Fruit fly (Drosophila melanogaster) whole organism, embryonic: ENCODE measurements around the gene Papss.

Source experiments
- Antp ChIP-seq: fragments of 200-800 bp; sonication (Bioruptor generic); optimal IDR thresholded peaks from 3 replicates; lab custom pipeline; 2016; ENCODE audit warnings: missing biosample characterization, missing genetic modification characterization
- B-H2 ChIP-seq: fragments of 200-800 bp; sonication (Bioruptor generic); optimal IDR thresholded peaks from 2 replicates; lab custom pipeline; 2018; ENCODE audit warnings: missing biosample characterization, mild to moderate bottlenecking, missing genetic modification characterization
- BEAF-32 ChIP-seq: fragments of 200-800 bp; sonication (Bioruptor generic); optimal IDR thresholded peaks from 3 replicates; lab custom pipeline; 2017; ENCODE audit warnings: missing biosample characterization, missing genetic modification characterization, mild to moderate bottlenecking, moderate library complexity, missing genetic modification reagents
- CG10654 ChIP-seq: fragments of 200-800 bp; sonication (Bioruptor generic); optimal IDR thresholded peaks from 2 replicates; lab custom pipeline; 2016; ENCODE audit warnings: missing biosample characterization, missing genetic modification characterization
- CG11504 ChIP-seq: fragments of 200-800 bp; sonication (Bioruptor generic); optimal IDR thresholded peaks from 3 replicates; lab custom pipeline; 2019; ENCODE audit warnings: missing biosample characterization, mild to moderate bottlenecking, missing genetic modification characterization, moderate library complexity
- CG11723 ChIP-seq: fragments of 200-800 bp; sonication (Bioruptor generic); optimal IDR thresholded peaks from 2 replicates; lab custom pipeline; 2017; ENCODE audit warnings: missing biosample characterization, mild to moderate bottlenecking, missing genetic modification characterization
- CG14965 ChIP-seq: fragments of 200-800 bp; sonication (Bioruptor generic); optimal IDR thresholded peaks from 2 replicates; lab custom pipeline; 2016; ENCODE audit warnings: missing biosample characterization, missing genetic modification characterization, borderline replicate concordance
- CG15479 ChIP-seq: fragments of 200-800 bp; sonication (Bioruptor generic); optimal IDR thresholded peaks from 3 replicates; lab custom pipeline; 2019; ENCODE audit warnings: missing biosample characterization, mild to moderate bottlenecking, missing genetic modification characterization, moderate library complexity
- CG2120 ChIP-seq: fragments of 200-800 bp; sonication (Bioruptor generic); optimal IDR thresholded peaks from 3 replicates; lab custom pipeline; 2016; ENCODE audit warnings: missing biosample characterization, missing genetic modification characterization
- CG31365 ChIP-seq: fragments of 200-800 bp; sonication (Bioruptor generic); optimal IDR thresholded peaks from 2 replicates; lab custom pipeline; 2018; ENCODE audit warnings: missing biosample characterization, mild to moderate bottlenecking, missing genetic modification characterization
- CG4820 ChIP-seq: fragments of 200-800 bp; sonication (Bioruptor generic); optimal IDR thresholded peaks from 3 replicates; lab custom pipeline; 2016; ENCODE audit warnings: missing biosample characterization, missing genetic modification characterization
- CG5953 ChIP-seq: fragments of 200-800 bp; sonication (Bioruptor generic); IDR thresholded peaks from 2 replicates; pipeline ENCODE4 v1.3.6; 2022; ENCODE audit warnings: missing biosample characterization, missing genetic modification characterization
- CG6272 ChIP-seq: fragments of 200-800 bp; sonication (Bioruptor generic); IDR thresholded peaks from 2 replicates; pipeline ENCODE4 v1.3.6; 2022; ENCODE audit warnings: missing biosample characterization, missing genetic modification characterization
- CG6813 ChIP-seq: fragments of 200-800 bp; sonication (Bioruptor generic); optimal IDR thresholded peaks from 2 replicates; lab custom pipeline; 2017; ENCODE audit warnings: missing biosample characterization, missing genetic modification characterization, mild to moderate bottlenecking, moderate library complexity, missing genetic modification reagents
- CG6854 ChIP-seq: fragments of 200-800 bp; sonication (Bioruptor generic); optimal IDR thresholded peaks from 3 replicates; lab custom pipeline; 2017; ENCODE audit warnings: missing biosample characterization, mild to moderate bottlenecking, missing genetic modification characterization
- CG7786 ChIP-seq: fragments of 200-800 bp; sonication (Bioruptor generic); optimal IDR thresholded peaks from 2 replicates; lab custom pipeline; 2016; ENCODE audit warnings: missing biosample characterization, missing genetic modification characterization
- CG8089 ChIP-seq: fragments of 200-800 bp; sonication (Bioruptor generic); optimal IDR thresholded peaks from 3 replicates; lab custom pipeline; 2016; ENCODE audit warnings: missing biosample characterization, missing genetic modification characterization
- CG8388 ChIP-seq: fragments of 200-800 bp; sonication (Bioruptor generic); optimal IDR thresholded peaks from 2 replicates; lab custom pipeline; 2019; ENCODE audit warnings: missing biosample characterization, mild to moderate bottlenecking, missing genetic modification characterization, moderate library complexity
- D ChIP-seq, 2 experiments: fragments of 200-800 bp in 1 of 2; fragments of >200 bp in 1 of 2; sonication (Bioruptor generic) in 1 of 2; optimal IDR thresholded peaks; 2 replicates in 1 of 2; 3 replicates in 1 of 2; lab custom pipeline; 2017; ENCODE audit warnings: mild to moderate bottlenecking in 1 of 2, missing biosample characterization in 1 of 2, missing genetic modification characterization in 1 of 2, missing genetic modification reagents in 1 of 2
- E2f1 ChIP-seq: fragments of 200-800 bp; sonication (Bioruptor generic); IDR thresholded peaks from 2 replicates; pipeline ENCODE4 v1.3.6; 2022; ENCODE audit warnings: missing biosample characterization, missing genetic modification characterization
- Fer3 ChIP-seq: fragments of 200-800 bp; sonication (Bioruptor generic); optimal IDR thresholded peaks from 2 replicates; lab custom pipeline; 2018; ENCODE audit warnings: missing biosample characterization, mild to moderate bottlenecking, missing genetic modification characterization, moderate library complexity
- HLH4C ChIP-seq: fragments of 200-800 bp; sonication (Bioruptor generic); IDR thresholded peaks from 3 replicates; pipeline ENCODE4 v1.3.6; 2022; ENCODE audit warnings: missing biosample characterization, missing genetic modification characterization; ENCODE audit not compliant: partially characterized antibody
- HLHmδ ChIP-seq: fragments of 200-800 bp; sonication (Bioruptor generic); optimal IDR thresholded peaks from 2 replicates; lab custom pipeline; 2018; ENCODE audit warnings: missing biosample characterization, mild to moderate bottlenecking, missing genetic modification characterization, moderate library complexity
- Nf-YB ChIP-seq: fragments of 200-800 bp; sonication (Bioruptor generic); optimal IDR thresholded peaks from 3 replicates; lab custom pipeline; 2019; ENCODE audit warnings: missing biosample characterization, mild to moderate bottlenecking, missing genetic modification characterization, moderate library complexity
- Opbp ChIP-seq: fragments of 200-800 bp; sonication (Bioruptor generic); IDR thresholded peaks from 3 replicates; pipeline ENCODE4 v1.3.6; 2022; ENCODE audit warnings: missing biosample characterization, missing genetic modification characterization; ENCODE audit not compliant: partially characterized antibody
- Pdp1 ChIP-seq, 2 experiments: fragments of 200-800 bp; sonication (Bioruptor generic); optimal IDR thresholded peaks; 3 replicates each; lab custom pipeline; 2016; ENCODE audit warnings: missing biosample characterization in 2 of 2, missing genetic modification characterization in 2 of 2, mild to moderate bottlenecking in 1 of 2, moderate library complexity in 1 of 2
- Spps ChIP-seq: fragments of 200-800 bp; sonication (Bioruptor generic); optimal IDR thresholded peaks from 2 replicates; lab custom pipeline; 2018; ENCODE audit warnings: missing biosample characterization, mild to moderate bottlenecking, missing genetic modification characterization
- Tbp ChIP-seq: fragments of >200 bp; optimal IDR thresholded peaks from 2 replicates; lab custom pipeline; 2018; ENCODE audit warnings: missing biosample characterization, missing genetic modification characterization
- YL-1 ChIP-seq: fragments of 200-800 bp; sonication (Bioruptor generic); optimal IDR thresholded peaks from 3 replicates; lab custom pipeline; 2017; ENCODE audit warnings: missing biosample characterization, mild to moderate bottlenecking, missing genetic modification characterization
- amos ChIP-seq: fragments of 200-800 bp; sonication (Bioruptor generic); IDR thresholded peaks from 2 replicates; pipeline ENCODE4 v1.3.6; 2022; ENCODE audit warnings: missing biosample characterization, missing genetic modification characterization; ENCODE audit not compliant: partially characterized antibody
- ato ChIP-seq: fragments of 200-800 bp; sonication (Bioruptor generic); IDR thresholded peaks from 2 replicates; pipeline ENCODE4 v1.3.6; 2022; ENCODE audit warnings: missing biosample characterization, missing genetic modification characterization; ENCODE audit not compliant: partially characterized antibody
- da ChIP-seq: fragments of 200-800 bp; sonication (Bioruptor generic); optimal IDR thresholded peaks from 2 replicates; lab custom pipeline; 2016; ENCODE audit warnings: missing biosample characterization, missing genetic modification characterization
- fd102C ChIP-seq: fragments of 200-800 bp; sonication (Bioruptor generic); optimal IDR thresholded peaks from 2 replicates; lab custom pipeline; 2018; ENCODE audit warnings: missing biosample characterization, mild to moderate bottlenecking, missing genetic modification characterization, moderate library complexity
- gce ChIP-seq: fragments of 200-800 bp; sonication (Bioruptor generic); IDR thresholded peaks from 3 replicates; pipeline ENCODE4 v1.3.6; 2022; ENCODE audit warnings: missing biosample characterization, missing genetic modification characterization
- hb ChIP-seq: fragments of 200-800 bp; sonication (Bioruptor generic); IDR thresholded peaks from 3 replicates; pipeline ENCODE4 v1.3.6; 2022; ENCODE audit warnings: missing biosample characterization, missing genetic modification characterization; ENCODE audit not compliant: partially characterized antibody
- her ChIP-seq: fragments of 200-800 bp; sonication (Bioruptor generic); optimal IDR thresholded peaks from 2 replicates; lab custom pipeline; 2016; ENCODE audit warnings: missing biosample characterization, missing genetic modification characterization
- inv ChIP-seq: fragments of 200-800 bp; sonication (Bioruptor generic); IDR thresholded peaks from 2 replicates; pipeline ENCODE4 v1.3.6; 2022; ENCODE audit warnings: missing biosample characterization, missing genetic modification characterization; ENCODE audit not compliant: partially characterized antibody
- jumu ChIP-seq: fragments of 200-800 bp; sonication (Bioruptor generic); optimal IDR thresholded peaks from 3 replicates; lab custom pipeline; 2016; ENCODE audit warnings: missing biosample characterization, missing genetic modification characterization
- nau ChIP-seq: fragments of 200-800 bp; sonication (Bioruptor generic); optimal IDR thresholded peaks from 3 replicates; lab custom pipeline; 2017; ENCODE audit warnings: missing biosample characterization, mild to moderate bottlenecking, missing genetic modification characterization, missing genetic modification reagents
- nerfin-2 ChIP-seq: fragments of 200-800 bp; sonication (Bioruptor generic); IDR thresholded peaks from 2 replicates; pipeline ENCODE4 v1.3.6; 2022; ENCODE audit warnings: missing biosample characterization, missing genetic modification characterization; ENCODE audit not compliant: partially characterized antibody
- psq ChIP-seq: fragments of 200-800 bp; sonication (Bioruptor generic); optimal IDR thresholded peaks from 2 replicates; lab custom pipeline; 2017; ENCODE audit warnings: missing biosample characterization, missing genetic modification characterization
- sc ChIP-seq, 3 experiments: fragments of >200 bp in 2 of 3; fragments of 200-800 bp in 1 of 3; sonication (Bioruptor generic) in 1 of 3; optimal IDR thresholded peaks; 2 replicates in 2 of 3; 3 replicates in 1 of 3; lab custom pipeline; 2017; ENCODE audit warnings: mild to moderate bottlenecking in 1 of 3, missing biosample characterization in 1 of 3, missing genetic modification characterization in 1 of 3, missing genetic modification reagents in 1 of 3
- scrt ChIP-seq: fragments of 200-800 bp; sonication (Bioruptor generic); optimal IDR thresholded peaks from 2 replicates; lab custom pipeline; 2018; ENCODE audit warnings: missing biosample characterization, mild to moderate bottlenecking, missing genetic modification characterization, moderate library complexity
- sisA ChIP-seq: fragments of 200-800 bp; sonication (Bioruptor generic); IDR thresholded peaks from 2 replicates; pipeline ENCODE4 v1.3.6; 2022; ENCODE audit warnings: missing biosample characterization, missing genetic modification characterization
- toy ChIP-seq: fragments of 200-800 bp; sonication (Bioruptor generic); IDR thresholded peaks from 2 replicates; pipeline ENCODE4 v1.3.6; 2022; ENCODE audit warnings: missing biosample characterization, missing genetic modification characterization
- usp ChIP-seq: fragments of >200 bp; optimal IDR thresholded peaks from 2 replicates; lab custom pipeline; 2017; ENCODE audit warnings: missing biosample characterization, missing genetic modification characterization
- vvl ChIP-seq: fragments of 200-800 bp; sonication (Bioruptor generic); IDR thresholded peaks from 2 replicates; pipeline ENCODE4 v1.3.6; 2022; ENCODE audit warnings: missing biosample characterization, missing genetic modification characterization

Gene Papss

dm6 chr3L:19870843-19871666 lies 26.0 kb downstream of the Papss start, which contains the start of the genes Rab8 and Usp32 (continued):
- TF ChIP-seq jumu (peak; percentile 66), CG6854 (no peak), CG7786 (peak; percentile 76), Nf-YB (peak; percentile 34), nerfin-2 (GFP tag; lab: Robert Waterston, UW) (peak; percentile 57), CG11723 (GFP tag; lab: Kevin White, UChicago) (peak; percentile 33), amos (GFP tag; lab: Robert Waterston, UW) (peak; percentile 92), her (peak; percentile 80), CG15479 (GFP tag; lab: Kevin White, UChicago) (no peak), inv (peak; percentile 83), toy (GFP tag; lab: Robert Waterston, UW) (no peak), Spps (tag; lab: Kevin White, UChicago) (no peak), gce (GFP tag; lab: Robert Waterston, UW) (no peak), CG4820 (peak; percentile 4), Pdp1 (GFP tag; optimal IDR thresholded peaks at IDR 0.05; lab: Kevin White, UChicago) (peak; percentile 47 to 69), scrt (GFP tag; lab: Kevin White, UChicago) (peak; percentile 62), sisA (no peak), CG6272 (GFP tag; lab: Robert Waterston, UW) (no peak), psq (GFP tag; lab: Kevin White, UChicago) (peak; percentile 82), CG10654 (GFP tag; lab: Kevin White, UChicago) (peak; percentile 46), hb (peak; percentile 81), Opbp (GFP tag; lab: Robert Waterston, UW) (peak; percentile 91), sc (optimal IDR thresholded peaks at IDR 0.05; lab: Kevin White, UChicago) (no peak), sc (GFP tag; optimal IDR thresholded peaks at IDR 0.05; lab: Kevin White, UChicago) (peak; percentile 18), CG8089 (GFP tag; lab: Kevin White, UChicago) (no peak), YL-1 (peak; percentile 97), CG14965 (no peak), Fer3 (tag; lab: Kevin White, UChicago) (no peak), Antp (GFP tag; lab: Kevin White, UChicago) (peak; percentile 71), CG6813 (no peak), BEAF-32 (peak; percentile 94), CG5953 (no peak), D (optimal IDR thresholded peaks at IDR 0.05; lab: Kevin White, UChicago) (no peak), D (GFP tag; optimal IDR thresholded peaks at IDR 0.05; lab: Kevin White, UChicago) (no peak), ato (GFP tag; lab: Robert Waterston, UW) (peak; percentile 82), fd102C (peak; percentile 1), da (GFP tag; lab: Kevin White, UChicago) (peak; percentile 65), CG2120 (GFP tag; lab: Kevin White, UChicago) (peak; percentile 86), CG8388 (GFP tag; lab: Kevin White, UChicago) (peak; percentile 16), vvl (GFP tag; lab: Robert Waterston, UW) (peak; percentile 77), CG31365 (tag; lab: Kevin White, UChicago) (peak; percentile 21), Tbp (GFP tag; lab: Kevin White, UChicago) (no peak), HLHmδ (GFP tag; lab: Kevin White, UChicago) (no peak), E2f1 (no peak; the same call in 1 of the 2 replicates), HLH4C (GFP tag; lab: Robert Waterston, UW) (peak; percentile 81), nau (GFP tag; lab: Kevin White, UChicago) (no peak), B-H2 (GFP tag; lab: Kevin White, UChicago) (peak; percentile 87), CG11504 (tag; lab: Kevin White, UChicago) (no peak), usp (GFP tag; lab: Kevin White, UChicago) (no peak)
